Worm (Caenorhabditis elegans) whole organism, L3 larva: ENCODE data around the gene C35D10.10.

Source experiments
- ceh-82 ChIP-seq: fragments of 150-350 bp; optimal IDR thresholded peaks from 2 replicates; lab custom pipeline; 2014; ENCODE audit warnings: missing biosample characterization, missing genetic modification characterization
- daf-12 ChIP-seq: fragments of 150-350 bp; optimal IDR thresholded peaks from 2 replicates; lab custom pipeline; 2014; ENCODE audit warnings: missing biosample characterization, missing genetic modification reagents, missing genetic modification characterization
- lsy-12 ChIP-seq: sonication (generic microtip); optimal IDR thresholded peaks from 2 replicates; lab custom pipeline; 2016; ENCODE audit warnings: mild to moderate bottlenecking, missing genetic modification characterization, missing compliant biosample characterization
- mdl-1 ChIP-seq: fragments of 150-350 bp; optimal IDR thresholded peaks from 2 replicates; lab custom pipeline; 2014; ENCODE audit warnings: missing biosample characterization, missing genetic modification characterization
- nhr-237 ChIP-seq: fragments of 150-350 bp; optimal IDR thresholded peaks from 2 replicates; lab custom pipeline; 2014; ENCODE audit warnings: missing biosample characterization, missing genetic modification characterization
- nhr-67 ChIP-seq: fragments of 150-350 bp; optimal IDR thresholded peaks from 2 replicates; lab custom pipeline; 2014; ENCODE audit warnings: missing biosample characterization, missing genetic modification characterization
- pha-4 ChIP-seq: fragments of 150-350 bp; optimal IDR thresholded peaks from 2 replicates; lab custom pipeline; 2014; ENCODE audit warnings: missing biosample characterization, missing genetic modification reagents, missing genetic modification characterization
- pqm-1 ChIP-seq: fragments of 150-350 bp; optimal IDR thresholded peaks from 2 replicates; lab custom pipeline; 2017; ENCODE audit warnings: missing biosample characterization, missing genetic modification characterization, inconsistent platforms
- snpc-4 ChIP-seq: fragments of 150-350 bp; optimal IDR thresholded peaks from 2 replicates; lab custom pipeline; 2014; ENCODE audit warnings: missing biosample characterization, missing genetic modification characterization
- tbx-2 ChIP-seq: sonication (generic microtip); optimal IDR thresholded peaks from 2 replicates; lab custom pipeline; 2016; ENCODE audit warnings: mild to moderate bottlenecking, missing genetic modification characterization, missing compliant biosample characterization
- zag-1 ChIP-seq: fragments of 150-350 bp; optimal IDR thresholded peaks from 2 replicates; lab custom pipeline; 2014; ENCODE audit warnings: missing biosample characterization, missing genetic modification characterization

DNA sequence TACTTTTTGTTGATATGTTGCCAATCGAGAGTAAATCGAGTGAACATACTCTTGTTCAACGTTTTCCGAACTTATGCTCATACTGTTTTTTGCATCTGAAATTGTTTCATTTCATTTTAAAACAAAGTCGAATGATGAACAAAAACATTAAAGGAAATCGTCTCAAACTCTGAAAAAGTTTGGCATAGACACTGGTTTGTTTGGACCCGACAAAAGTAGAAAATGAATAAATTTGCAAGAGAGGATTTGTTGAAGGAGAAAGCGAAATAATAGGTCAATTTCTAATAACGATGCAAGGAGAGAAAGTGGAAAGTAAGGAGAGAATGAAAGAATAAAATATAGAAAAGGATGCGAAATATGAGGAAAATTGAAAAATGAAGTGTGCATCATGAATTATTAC is 13.1 kb upstream of the C35D10.10 start, which contains the start of gene C35D10.12:
- no peak for TF ChIP-seq nhr-237 (tag; lab: Kevin White, UChicago)
- TF ChIP-seq tbx-2 (tag; lab: Kevin White, UChicago): no peak
- no peak for TF ChIP-seq mdl-1 (tag; lab: Kevin White, UChicago)
- no peak for TF ChIP-seq nhr-67 (tag; lab: Kevin White, UChicago)
- TF ChIP-seq zag-1 (tag; lab: Kevin White, UChicago): no peak
- no peak for TF ChIP-seq pqm-1 (tag; lab: Kevin White, UChicago)
- no peak for TF ChIP-seq lsy-12 (tag; lab: Kevin White, UChicago)
- no peak for TF ChIP-seq daf-12 (tag; lab: Kevin White, UChicago)
- no peak for TF ChIP-seq pha-4 (tag; lab: Kevin White, UChicago)
- no peak for TF ChIP-seq ceh-82 (tag; lab: Kevin White, UChicago)
- no peak for TF ChIP-seq snpc-4 (tag; lab: Kevin White, UChicago)
